Fruit fly (Drosophila melanogaster) whole organism, embryonic: ENCODE data around the gene SCCRO.

Experiments used
- CG12104 ChIP-seq: fragments of 200-800 bp; sonication (Bioruptor generic); optimal IDR thresholded peaks from 3 replicates; lab custom pipeline; 2016; ENCODE audit warnings: missing biosample characterization, missing genetic modification characterization
- CG12155 ChIP-seq: fragments of 200-800 bp; sonication (Bioruptor generic); optimal IDR thresholded peaks from 3 replicates; lab custom pipeline; 2016; ENCODE audit warnings: missing biosample characterization, missing genetic modification characterization
- CG12391 ChIP-seq: fragments of 200-800 bp; sonication (Bioruptor generic); optimal IDR thresholded peaks from 3 replicates; lab custom pipeline; 2018; ENCODE audit warnings: missing biosample characterization, mild to moderate bottlenecking, missing genetic modification characterization, moderate library complexity
- CG12659 ChIP-seq: fragments of 200-800 bp; sonication (Bioruptor generic); optimal IDR thresholded peaks from 3 replicates; lab custom pipeline; 2017; ENCODE audit warnings: mild to moderate bottlenecking, missing biosample characterization, missing genetic modification reagents, missing genetic modification characterization
- CG15073 ChIP-seq: fragments of 200-800 bp; sonication (Bioruptor generic); optimal IDR thresholded peaks from 2 replicates; lab custom pipeline; 2016; ENCODE audit warnings: missing biosample characterization, missing genetic modification characterization
- CG17385 ChIP-seq: fragments of 200-800 bp; sonication (Bioruptor generic); optimal IDR thresholded peaks from 3 replicates; lab custom pipeline; 2018; ENCODE audit warnings: missing biosample characterization, mild to moderate bottlenecking, missing genetic modification characterization
- CG17568 ChIP-seq: fragments of 200-800 bp; sonication (Bioruptor generic); optimal IDR thresholded peaks from 2 replicates; lab custom pipeline; 2018; ENCODE audit warnings: missing biosample characterization, mild to moderate bottlenecking, missing genetic modification characterization, moderate library complexity
- CG2120 ChIP-seq: fragments of 200-800 bp; sonication (Bioruptor generic); optimal IDR thresholded peaks from 3 replicates; lab custom pipeline; 2016; ENCODE audit warnings: missing biosample characterization, missing genetic modification characterization
- CG2889 ChIP-seq: fragments of 200-800 bp; sonication (Bioruptor generic); IDR thresholded peaks from 3 replicates; pipeline ENCODE4 v1.3.6; 2022; ENCODE audit warnings: missing biosample characterization, missing genetic modification characterization
- CG31365 ChIP-seq: fragments of 200-800 bp; sonication (Bioruptor generic); optimal IDR thresholded peaks from 2 replicates; lab custom pipeline; 2018; ENCODE audit warnings: missing biosample characterization, mild to moderate bottlenecking, missing genetic modification characterization
- CG32767 ChIP-seq: fragments of 200-800 bp; sonication (Bioruptor generic); IDR thresholded peaks from 2 replicates; pipeline ENCODE4 v1.3.6; 2022; ENCODE audit warnings: missing biosample characterization, missing genetic modification characterization
- CG4328 ChIP-seq: fragments of 200-800 bp; sonication (Bioruptor generic); optimal IDR thresholded peaks from 3 replicates; lab custom pipeline; 2017; ENCODE audit warnings: missing biosample characterization, missing genetic modification reagents, missing genetic modification characterization
- CG7963 ChIP-seq: fragments of 200-800 bp; sonication (Bioruptor generic); IDR thresholded peaks from 3 replicates; pipeline ENCODE4 v1.3.6; 2022; ENCODE audit warnings: missing biosample characterization, missing genetic modification characterization; ENCODE audit not compliant: partially characterized antibody
- Dll ChIP-seq: fragments of 200-800 bp; sonication (Bioruptor generic); IDR thresholded peaks from 4 replicates; pipeline ENCODE4 v1.3.6; 2022; ENCODE audit warnings: missing biosample characterization, missing genetic modification characterization; ENCODE audit not compliant: partially characterized antibody
- Gsc ChIP-seq: fragments of 200-800 bp; sonication (Bioruptor generic); IDR thresholded peaks from 2 replicates; pipeline ENCODE4 v1.3.6; 2022; ENCODE audit warnings: missing biosample characterization, missing genetic modification characterization
- H15 ChIP-seq: fragments of 200-800 bp; sonication (Bioruptor generic); IDR thresholded peaks from 3 replicates; pipeline ENCODE4 v1.3.6; 2022; ENCODE audit warnings: missing biosample characterization, missing genetic modification characterization
- HHEX ChIP-seq: fragments of 200-800 bp; sonication (Bioruptor generic); optimal IDR thresholded peaks from 3 replicates; lab custom pipeline; 2017; ENCODE audit warnings: missing biosample characterization, mild to moderate bottlenecking, missing genetic modification characterization, missing genetic modification reagents
- HLH3B ChIP-seq: fragments of 200-800 bp; sonication (Bioruptor generic); IDR thresholded peaks from 2 replicates; pipeline ENCODE4 v1.3.6; 2022; ENCODE audit warnings: missing biosample characterization, missing genetic modification characterization
- Hand ChIP-seq: fragments of 200-800 bp; sonication (Bioruptor generic); optimal IDR thresholded peaks from 2 replicates; lab custom pipeline; 2017; ENCODE audit warnings: mild to moderate bottlenecking, missing biosample characterization, missing genetic modification reagents, missing genetic modification characterization
- Hr3 ChIP-seq: fragments of 200-800 bp; sonication (Bioruptor generic); optimal IDR thresholded peaks from 3 replicates; lab custom pipeline; 2016; ENCODE audit warnings: missing biosample characterization, missing genetic modification characterization
- Hsf ChIP-seq: fragments of 200-800 bp; sonication (Bioruptor generic); optimal IDR thresholded peaks from 3 replicates; lab custom pipeline; 2016; ENCODE audit warnings: missing biosample characterization, missing genetic modification characterization
- Jarid2 ChIP-seq: fragments of 200-800 bp; sonication (Bioruptor generic); optimal IDR thresholded peaks from 3 replicates; lab custom pipeline; 2017; ENCODE audit warnings: mild to moderate bottlenecking, missing biosample characterization, missing genetic modification reagents, missing genetic modification characterization
- MBD-R2 ChIP-seq: fragments of 200-800 bp; sonication (Bioruptor generic); IDR thresholded peaks from 2 replicates; pipeline ENCODE4 v1.3.6; 2022; ENCODE audit warnings: missing biosample characterization, missing genetic modification characterization
- MTF-1 ChIP-seq: fragments of 200-800 bp; sonication (Bioruptor generic); optimal IDR thresholded peaks from 2 replicates; lab custom pipeline; 2018; ENCODE audit warnings: missing biosample characterization, mild to moderate bottlenecking, missing genetic modification characterization, borderline replicate concordance
- Mad ChIP-seq: fragments of 200-800 bp; sonication (Bioruptor generic); optimal IDR thresholded peaks from 2 replicates; lab custom pipeline; 2016; ENCODE audit warnings: missing biosample characterization, missing genetic modification characterization
- Sin3A ChIP-seq: fragments of >200 bp; optimal IDR thresholded peaks from 2 replicates; lab custom pipeline; 2018
- Sox102F ChIP-seq: fragments of 200-800 bp; sonication (Bioruptor generic); optimal IDR thresholded peaks from 2 replicates; lab custom pipeline; 2018; ENCODE audit warnings: missing biosample characterization, mild to moderate bottlenecking, missing genetic modification characterization, moderate library complexity
- Xrp1 ChIP-seq: fragments of 200-800 bp; sonication (Bioruptor generic); IDR thresholded peaks from 2 replicates; pipeline ENCODE4 v1.3.6; 2022; ENCODE audit warnings: missing biosample characterization, missing genetic modification characterization
- br ChIP-seq: fragments of >200 bp; optimal IDR thresholded peaks from 2 replicates; lab custom pipeline; 2017
- chif ChIP-seq, 2 experiments: fragments of 200-800 bp; sonication (Bioruptor generic); optimal IDR thresholded peaks; 3 replicates each; lab custom pipeline; 2016; ENCODE audit warnings: missing biosample characterization in 2 of 2, missing genetic modification characterization in 2 of 2
- ci ChIP-seq: fragments of 200-800 bp; sonication (Bioruptor generic); IDR thresholded peaks from 3 replicates; pipeline ENCODE4 v1.3.6; 2022; ENCODE audit warnings: missing biosample characterization, missing genetic modification characterization
- exex ChIP-seq: fragments of 200-800 bp; sonication (Bioruptor generic); optimal IDR thresholded peaks from 4 replicates; lab custom pipeline; 2018; ENCODE audit warnings: missing biosample characterization, mild to moderate bottlenecking, missing genetic modification characterization, moderate library complexity
- fd3F ChIP-seq: fragments of 200-800 bp; sonication (Bioruptor generic); optimal IDR thresholded peaks from 2 replicates; lab custom pipeline; 2018; ENCODE audit warnings: missing biosample characterization, mild to moderate bottlenecking, missing genetic modification characterization, moderate library complexity
- grau ChIP-seq: fragments of 200-800 bp; optimal IDR thresholded peaks from 3 replicates; lab custom pipeline; 2019; ENCODE audit warnings: missing biosample characterization, mild to moderate bottlenecking, missing genetic modification characterization, moderate library complexity
- her ChIP-seq: fragments of 200-800 bp; sonication (Bioruptor generic); optimal IDR thresholded peaks from 2 replicates; lab custom pipeline; 2016; ENCODE audit warnings: missing biosample characterization, missing genetic modification characterization
- mam ChIP-seq: fragments of 200-800 bp; sonication (Bioruptor generic); optimal IDR thresholded peaks from 3 replicates; lab custom pipeline; 2016; ENCODE audit warnings: missing biosample characterization, missing genetic modification characterization
- nerfin-2 ChIP-seq: fragments of 200-800 bp; sonication (Bioruptor generic); IDR thresholded peaks from 2 replicates; pipeline ENCODE4 v1.3.6; 2022; ENCODE audit warnings: missing biosample characterization, missing genetic modification characterization; ENCODE audit not compliant: partially characterized antibody
- tap ChIP-seq: fragments of 200-800 bp; optimal IDR thresholded peaks from 3 replicates; lab custom pipeline; 2019; ENCODE audit warnings: missing biosample characterization, mild to moderate bottlenecking, missing genetic modification characterization, moderate library complexity
- tna ChIP-seq: fragments of 200-800 bp; sonication (Bioruptor generic); IDR thresholded peaks from 2 replicates; pipeline ENCODE4 v1.3.6; 2022; ENCODE audit warnings: missing biosample characterization, missing genetic modification characterization; ENCODE audit not compliant: partially characterized antibody
- trh ChIP-seq: fragments of 200-800 bp; sonication (Bioruptor generic); optimal IDR thresholded peaks from 2 replicates; lab custom pipeline; 2016; ENCODE audit warnings: missing biosample characterization, missing genetic modification characterization
- vnd ChIP-seq: fragments of 200-800 bp; sonication (Bioruptor generic); IDR thresholded peaks from 3 replicates; pipeline ENCODE4 v1.3.6; 2022; ENCODE audit warnings: missing biosample characterization, missing genetic modification characterization; ENCODE audit not compliant: partially characterized antibody
- wek ChIP-seq: fragments of 200-800 bp; sonication (Bioruptor generic); optimal IDR thresholded peaks from 3 replicates; lab custom pipeline; 2018; ENCODE audit warnings: missing biosample characterization, mild to moderate bottlenecking, missing genetic modification characterization, moderate library complexity
- zf30C ChIP-seq: fragments of 200-800 bp; sonication (Bioruptor generic); optimal IDR thresholded peaks from 3 replicates; lab custom pipeline; 2018; ENCODE audit warnings: missing biosample characterization, mild to moderate bottlenecking, missing genetic modification characterization

Gene SCCRO

dm6 chr3L:15566484-15566955 is 3.3 kb downstream of the SCCRO start (continued):
- no peak for TF ChIP-seq zf30C (GFP tag; lab: Kevin White, UChicago)
- TF ChIP-seq Mad (GFP tag; lab: Kevin White, UChicago) = peak; percentile 22
- TF ChIP-seq H15 (GFP tag; lab: Robert Waterston, UW) = no peak
- peak; percentile 51 for TF ChIP-seq CG2120 (GFP tag; lab: Kevin White, UChicago)
- TF ChIP-seq CG17568 = no peak
- TF ChIP-seq trh (GFP tag; lab: Kevin White, UChicago) = no peak
- TF ChIP-seq MBD-R2 (GFP tag; lab: Robert Waterston, UW) = peak; percentile 30; the same call in 1 of the 2 replicates
- TF ChIP-seq chif (GFP tag; optimal IDR thresholded peaks at IDR 0.05; lab: Kevin White, UChicago) = no peak
- TF ChIP-seq Xrp1 (GFP tag; lab: Robert Waterston, UW) = peak; percentile 70
- TF ChIP-seq Sin3A (lab: Kevin White, UChicago) = no peak
- TF ChIP-seq CG15073 = no peak
- no peak for TF ChIP-seq Hr3
- no peak for TF ChIP-seq Hsf (GFP tag; lab: Kevin White, UChicago)
- TF ChIP-seq CG31365 (tag; lab: Kevin White, UChicago) = peak; percentile 65
- TF ChIP-seq CG12659 (GFP tag; lab: Kevin White, UChicago) = peak; percentile 41
- peak; percentile 49; the same call in 1 of the 2 replicates for TF ChIP-seq HLH3B
- no peak for TF ChIP-seq br
- TF ChIP-seq vnd (GFP tag; lab: Robert Waterston, UW) = no peak
- peak; percentile 67 for TF ChIP-seq MTF-1 (GFP tag; lab: Kevin White, UChicago)
- no peak for TF ChIP-seq tap
- no peak; the same call in 1 of the 2 replicates for TF ChIP-seq CG32767 (GFP tag; lab: Robert Waterston, UW)
- TF ChIP-seq CG7963 (GFP tag; lab: Robert Waterston, UW) = no peak
- peak; percentile 14 for TF ChIP-seq CG12391 (tag; lab: Kevin White, UChicago)
- no peak for TF ChIP-seq nerfin-2
- no peak for TF ChIP-seq Sox102F (GFP tag; lab: Kevin White, UChicago)
- no peak for TF ChIP-seq Jarid2
- no peak for TF ChIP-seq Gsc (GFP tag; lab: Robert Waterston, UW)
- no peak for TF ChIP-seq mam (GFP tag; lab: Kevin White, UChicago)
- peak; percentile 89 for TF ChIP-seq ci (GFP tag; lab: Robert Waterston, UW)
- TF ChIP-seq her = peak; percentile 61
- peak; percentile 66 for TF ChIP-seq fd3F (GFP tag; lab: Kevin White, UChicago)
- peak; percentile 76 for TF ChIP-seq Hand (GFP tag; lab: Kevin White, UChicago)
- peak; percentile 48 for TF ChIP-seq grau (tag; lab: Kevin White, UChicago)
- TF ChIP-seq wek (GFP tag; lab: Kevin White, UChicago) = peak; percentile 76
- no peak for TF ChIP-seq CG17385 (GFP tag; lab: Kevin White, UChicago)
- no peak for TF ChIP-seq CG12155 (GFP tag; lab: Kevin White, UChicago)
- TF ChIP-seq CG2889 (GFP tag; lab: Robert Waterston, UW) = no peak
- peak; percentile 90 for TF ChIP-seq HHEX
- TF ChIP-seq tna (GFP tag; lab: Robert Waterston, UW) = no peak
- TF ChIP-seq Dll (GFP tag; lab: Robert Waterston, UW) = no peak
- no peak for TF ChIP-seq CG12104
- peak; percentile 80 for TF ChIP-seq CG4328 (GFP tag; lab: Kevin White, UChicago)
- TF ChIP-seq exex (tag; lab: Kevin White, UChicago) = peak; percentile 69
